Worm (Caenorhabditis elegans): ENCODE measurements around the gene K09E2.3.

- TF ChIP-seq klf-2 (GFP tag; conservative IDR thresholded peaks at IDR 0.05) (no peak), tab-1 (GFP tag; IDR thresholded peaks at IDR 0.05) (no peak), cog-1 (tag; optimal IDR thresholded peaks at IDR 0.05) (no peak), flt-1 (GFP tag; IDR thresholded peaks at IDR 0.05) (no peak), T22C8.4 (GFP tag; IDR thresholded peaks at IDR 0.05) (no peak)
Measured at ce11 chrX:8656019-8656418, 16.9 kb upstream of the K09E2.3 start.
